Fruit fly (Drosophila melanogaster) whole organism, wandering third instar larva: ENCODE results near the gene alt.

Experiments used
- Jra ChIP-seq: sonication (Bioruptor generic); optimal IDR thresholded peaks from 2 replicates; lab custom pipeline; 2016; ENCODE audit warnings: missing biosample characterization, missing genetic modification characterization
- Myc ChIP-seq: fragments of >200 bp; optimal IDR thresholded peaks from 2 replicates; lab custom pipeline; 2017
- Rel ChIP-seq, 2 experiments: fragments of 200-800 bp; sonication (Bioruptor generic) in 1 of 2; optimal IDR thresholded peaks; 2 replicates in 1 of 2; 3 replicates in 1 of 2; lab custom pipeline; 2016 to 2019; ENCODE audit warnings: mild to moderate bottlenecking in 2 of 2, missing biosample characterization in 2 of 2, missing genetic modification characterization in 2 of 2, moderate library complexity in 1 of 2
- dsf ChIP-seq: sonication (Bioruptor generic); optimal IDR thresholded peaks from 2 replicates; lab custom pipeline; 2016; ENCODE audit warnings: missing biosample characterization, missing genetic modification characterization, borderline replicate concordance
- ey ChIP-seq: fragments of 200-800 bp; sonication (Bioruptor generic); optimal IDR thresholded peaks from 2 replicates; lab custom pipeline; 2016; ENCODE audit warnings: missing biosample characterization, missing genetic modification characterization
- lola ChIP-seq: fragments of >200 bp; optimal IDR thresholded peaks from 2 replicates; lab custom pipeline; 2017; ENCODE audit warnings: missing biosample characterization, missing genetic modification characterization
- usp ChIP-seq: fragments of >200 bp; optimal IDR thresholded peaks from 2 replicates; lab custom pipeline; 2017; ENCODE audit warnings: missing biosample characterization, missing genetic modification characterization

- TF ChIP-seq lola (GFP tag; lab: Kevin White, UChicago): no peak
- TF ChIP-seq Rel (GFP tag; optimal IDR thresholded peaks at IDR 0.05; lab: Kevin White, UChicago): no peak
- peak; percentile 96 for TF ChIP-seq Rel (tag; optimal IDR thresholded peaks at IDR 0.05; lab: Kevin White, UChicago)
- no peak for TF ChIP-seq dsf
- no peak for TF ChIP-seq Jra
- no peak for TF ChIP-seq usp (GFP tag; lab: Kevin White, UChicago)
- no peak for TF ChIP-seq Myc (lab: Kevin White, UChicago)
- TF ChIP-seq ey (GFP tag; lab: Kevin White, UChicago): no peak
These were observed 4.0 kb downstream of the alt start for dm6 chr3R:17678138-17678873.
